Fruit fly (Drosophila melanogaster) whole organism, embryonic: ENCODE data around the gene Nmdar2.

ENCODE experiments used
- CG10274 ChIP-seq: fragments of 200-800 bp; sonication (Bioruptor generic); optimal IDR thresholded peaks from 3 replicates; lab custom pipeline; 2017; ENCODE audit warnings: missing biosample characterization, mild to moderate bottlenecking, missing genetic modification characterization
- CG31388 ChIP-seq: fragments of 200-800 bp; sonication (Bioruptor generic); optimal IDR thresholded peaks from 2 replicates; lab custom pipeline; 2016; ENCODE audit warnings: missing biosample characterization, missing genetic modification characterization
- CG8359 ChIP-seq: fragments of 200-800 bp; sonication (Bioruptor generic); optimal IDR thresholded peaks from 2 replicates; lab custom pipeline; 2017; ENCODE audit warnings: missing biosample characterization, mild to moderate bottlenecking, missing genetic modification characterization, borderline replicate concordance
- CG8478 ChIP-seq: fragments of >200 bp; optimal IDR thresholded peaks from 2 replicates; lab custom pipeline; 2018
- Hr39 ChIP-seq: fragments of >200 bp; optimal IDR thresholded peaks from 2 replicates; lab custom pipeline; 2017
- da ChIP-seq: fragments of 200-800 bp; sonication (Bioruptor generic); optimal IDR thresholded peaks from 2 replicates; lab custom pipeline; 2016; ENCODE audit warnings: missing biosample characterization, missing genetic modification characterization
- gcm ChIP-seq: fragments of 200-800 bp; sonication (Bioruptor generic); optimal IDR thresholded peaks from 2 replicates; lab custom pipeline; 2019; ENCODE audit warnings: missing biosample characterization, mild to moderate bottlenecking, missing genetic modification characterization, moderate library complexity
- lola ChIP-seq, 3 experiments: fragments of >200 bp in 2 of 3; fragments of 200-800 bp in 1 of 3; sonication (Bioruptor generic) in 1 of 3; optimal IDR thresholded peaks; 2 replicates each; lab custom pipeline; 2017 to 2019; ENCODE audit warnings: missing biosample characterization in 3 of 3, missing genetic modification characterization in 3 of 3, mild to moderate bottlenecking in 1 of 3, moderate library complexity in 1 of 3
- pfk ChIP-seq: fragments of 200-800 bp; sonication (Bioruptor generic); optimal IDR thresholded peaks from 2 replicates; lab custom pipeline; 2018; ENCODE audit warnings: missing biosample characterization, mild to moderate bottlenecking, missing genetic modification characterization, moderate library complexity
- stwl ChIP-seq: fragments of 200-800 bp; sonication (Bioruptor generic); optimal IDR thresholded peaks from 3 replicates; lab custom pipeline; 2018; ENCODE audit warnings: missing biosample characterization, mild to moderate bottlenecking, missing genetic modification characterization, moderate library complexity
- usp ChIP-seq: fragments of >200 bp; optimal IDR thresholded peaks from 2 replicates; lab custom pipeline; 2017; ENCODE audit warnings: missing biosample characterization, missing genetic modification characterization

DNA sequence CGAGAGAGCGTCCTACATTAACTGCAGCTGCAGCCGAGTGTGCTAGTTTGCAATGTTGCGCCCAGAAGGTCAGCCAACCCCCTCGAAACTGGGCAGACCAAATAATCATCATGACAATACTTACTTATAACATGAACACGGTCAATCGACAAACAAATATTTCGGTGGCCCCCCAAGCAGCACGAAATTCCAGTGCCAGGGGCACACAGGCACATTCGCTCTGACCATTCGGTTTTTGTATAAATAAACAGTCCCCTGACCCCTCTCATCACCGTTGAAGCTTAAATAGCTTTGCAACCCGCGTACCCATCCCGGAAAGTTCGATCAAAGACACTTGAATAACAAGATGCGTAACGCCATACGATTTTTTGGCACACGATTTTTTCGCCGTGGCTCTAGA is 6.3 kb upstream of the Nmdar2 start:
- no peak for TF ChIP-seq stwl (tag; lab: Kevin White, UChicago)
- TF ChIP-seq CG31388: no peak
- no peak for TF ChIP-seq CG8359 (GFP tag; lab: Kevin White, UChicago)
- TF ChIP-seq CG8478 (lab: Kevin White, UChicago): no peak
- TF ChIP-seq pfk (GFP tag; lab: Kevin White, UChicago): no peak
- TF ChIP-seq lola (GFP tag; optimal IDR thresholded peaks at IDR 0.05; lab: Kevin White, UChicago): no peak
- no peak for TF ChIP-seq CG10274
- no peak for TF ChIP-seq gcm (GFP tag; lab: Kevin White, UChicago)
- no peak for TF ChIP-seq usp (GFP tag; lab: Kevin White, UChicago)
- no peak for TF ChIP-seq Hr39 (lab: Kevin White, UChicago)
- no peak for TF ChIP-seq da (GFP tag; lab: Kevin White, UChicago)
